Worm (Caenorhabditis elegans) whole organism, L4 larva: ENCODE data around the gene sre-33.

Experiments used
- ama-1 ChIP-seq: fragments of 150-350 bp; optimal IDR thresholded peaks from 2 replicates; lab custom pipeline; 2014; ENCODE audit warnings: inconsistent platforms, mixed read lengths
- ctbp-1 ChIP-seq: fragments of 200-800 bp; sonication (Bioruptor generic); IDR thresholded peaks from 2 replicates; pipeline ENCODE4 v1.3.6; 2022; ENCODE audit warnings: missing genetic modification reagents, missing genetic modification characterization, missing compliant biosample characterization
- dmd-8 ChIP-seq: fragments of 200-800 bp; sonication (Bioruptor generic); IDR thresholded peaks from 2 replicates; pipeline ENCODE4 v1.3.6; 2022; ENCODE audit warnings: missing genetic modification characterization, missing compliant biosample characterization
- hmg-1.1 ChIP-seq: fragments of 200-800 bp; sonication (Bioruptor generic); IDR thresholded peaks from 2 replicates; pipeline ENCODE4 v1.3.6; 2022; ENCODE audit warnings: missing genetic modification reagents, missing genetic modification characterization, missing compliant biosample characterization
- lin-39 ChIP-seq: fragments of 150-350 bp; optimal IDR thresholded peaks from 2 replicates; lab custom pipeline; 2014; ENCODE audit warnings: missing biosample characterization, missing genetic modification reagents, missing genetic modification characterization
- mep-1 ChIP-seq: fragments of 150-350 bp; sonication (generic microtip); optimal IDR thresholded peaks from 3 replicates; lab custom pipeline; 2014; ENCODE audit warnings: missing biosample characterization, missing genetic modification characterization
- nhr-237 ChIP-seq: sonication (generic microtip); optimal IDR thresholded peaks from 2 replicates; lab custom pipeline; 2017; ENCODE audit warnings: missing biosample characterization, missing genetic modification characterization
- nhr-6 ChIP-seq: fragments of 150-350 bp; optimal IDR thresholded peaks from 2 replicates; lab custom pipeline; 2014; ENCODE audit warnings: missing biosample characterization, missing genetic modification characterization
- skn-1 ChIP-seq: fragments of 150-350 bp; optimal IDR thresholded peaks from 2 replicates; lab custom pipeline; 2014; ENCODE audit warnings: missing biosample characterization, missing genetic modification characterization

DNA sequence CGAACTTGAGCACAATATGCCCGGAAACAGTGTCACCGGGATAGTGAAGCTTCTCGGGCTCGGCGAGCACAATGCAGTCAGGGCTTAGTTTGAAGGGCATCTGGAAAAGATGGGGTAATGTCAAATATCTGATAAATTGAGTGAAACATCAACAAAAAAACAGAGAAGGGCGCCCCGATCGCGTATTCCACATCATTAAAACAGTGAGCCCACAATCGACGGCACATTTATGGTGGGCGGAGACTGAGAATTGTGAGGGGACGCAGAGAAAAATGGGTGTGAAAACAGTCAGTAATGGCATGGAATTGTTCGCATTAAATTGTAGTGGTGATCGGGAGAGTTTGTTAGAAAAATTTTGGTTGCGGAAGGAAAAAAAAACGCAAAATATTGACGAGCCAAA is 27.7 kb downstream of the sre-33 start, which contains the start of gene arrd-9:
- TF ChIP-seq dmd-8 (GFP tag; lab: Robert Waterston, UW), result no peak
- no peak for TF ChIP-seq skn-1 (tag; lab: Kevin White, UChicago)
- TF ChIP-seq nhr-6, result no peak
- no peak for TF ChIP-seq lin-39 (tag; lab: Kevin White, UChicago)
- no peak for TF ChIP-seq mep-1 (tag; lab: Kevin White, UChicago)
- no peak for TF ChIP-seq hmg-1.1 (GFP tag; lab: Robert Waterston, UW)
- no peak for TF ChIP-seq nhr-237 (tag; lab: Kevin White, UChicago)
- TF ChIP-seq ctbp-1 (GFP tag; lab: Robert Waterston, UW), result no peak
- TF ChIP-seq ama-1 (lab: Kevin White, UChicago), result no peak
